Worm (Caenorhabditis elegans) whole organism, young adult: Measurements from ENCODE around the gene pgp-4.

Experiments
- B0035.1 ChIP-seq: sonication (generic microtip); optimal IDR thresholded peaks from 2 replicates; lab custom pipeline; 2016; ENCODE audit warnings: missing genetic modification characterization, mild to moderate bottlenecking, missing compliant biosample characterization, missing genotype, missing genetic modification reagents
- B0336.3 ChIP-seq: fragments of 200-800 bp; sonication (Bioruptor generic); IDR thresholded peaks from 2 replicates; pipeline ENCODE4 v1.3.6; 2022; ENCODE audit warnings: missing genetic modification characterization, missing compliant biosample characterization
- F33H1.4 ChIP-seq: fragments of 200-800 bp; sonication (Bioruptor generic); IDR thresholded peaks from 2 replicates; pipeline ENCODE4 v1.3.6; 2022; ENCODE audit warnings: missing genetic modification reagents, missing genetic modification characterization, missing compliant biosample characterization
- F57C9.4 ChIP-seq: sonication (generic microtip); optimal IDR thresholded peaks from 2 replicates; lab custom pipeline; 2017; ENCODE audit warnings: mild to moderate bottlenecking, missing genetic modification characterization, missing compliant biosample characterization
- K12H6.12 ChIP-seq: fragments of 200-800 bp; sonication (Bioruptor generic); optimal IDR thresholded peaks from 2 replicates; lab custom pipeline; 2018; ENCODE audit warnings: mild to moderate bottlenecking, missing genetic modification characterization, missing compliant biosample characterization
- Y53G8AR.9 ChIP-seq: fragments of 200-800 bp; sonication (Bioruptor generic); conservative IDR thresholded peaks from 2 replicates; pipeline ENCODE4 v1.3.6; 2022; ENCODE audit warnings: missing genetic modification reagents, missing genetic modification characterization, missing compliant biosample characterization
- athp-1 ChIP-seq: sonication (generic microtip); optimal IDR thresholded peaks from 2 replicates; lab custom pipeline; 2017; ENCODE audit warnings: mild to moderate bottlenecking, missing genetic modification characterization, missing compliant biosample characterization
- attf-5 ChIP-seq: fragments of 200-800 bp; sonication (Bioruptor generic); optimal IDR thresholded peaks from 2 replicates; lab custom pipeline; 2018; ENCODE audit warnings: mild to moderate bottlenecking, missing genetic modification characterization, missing compliant biosample characterization
- cebp-2 ChIP-seq: fragments of 200-800 bp; sonication (Bioruptor generic); IDR thresholded peaks from 2 replicates; pipeline ENCODE4 v1.3.6; 2022; ENCODE audit warnings: missing genetic modification characterization, missing compliant biosample characterization
- ceh-100 ChIP-seq: fragments of 200-800 bp; sonication (Bioruptor generic); IDR thresholded peaks from 2 replicates; pipeline ENCODE4 v1.3.6; 2022; ENCODE audit warnings: missing genetic modification reagents, missing genetic modification characterization, missing compliant biosample characterization
- efl-1 ChIP-seq: fragments of 150-350 bp; optimal IDR thresholded peaks from 2 replicates; lab custom pipeline; 2014; ENCODE audit warnings: missing biosample characterization, missing genetic modification reagents, missing genetic modification characterization
- egrh-3 ChIP-seq: fragments of 200-800 bp; sonication (Bioruptor generic); IDR thresholded peaks from 2 replicates; pipeline ENCODE4 v1.3.6; 2022; ENCODE audit warnings: missing genetic modification reagents, missing genetic modification characterization, missing compliant biosample characterization
- ekl-4 ChIP-seq: fragments of 200-800 bp; sonication (Bioruptor generic); IDR thresholded peaks from 2 replicates; pipeline ENCODE4 v1.3.6; 2022; ENCODE audit warnings: missing genetic modification reagents, missing genetic modification characterization, missing compliant biosample characterization
- ets-4 ChIP-seq: fragments of 200-800 bp; sonication (Bioruptor generic); optimal IDR thresholded peaks from 2 replicates; lab custom pipeline; 2018; ENCODE audit warnings: mild to moderate bottlenecking, missing genetic modification characterization, missing compliant biosample characterization
- gei-17 ChIP-seq: fragments of 200-800 bp; sonication (Bioruptor generic); optimal IDR thresholded peaks from 2 replicates; lab custom pipeline; 2018; ENCODE audit warnings: mild to moderate bottlenecking, missing genetic modification characterization, missing compliant biosample characterization
- hlh-26 ChIP-seq: fragments of 200-800 bp; sonication (Bioruptor generic); conservative IDR thresholded peaks from 2 replicates; pipeline ENCODE4 v1.3.6; 2022; ENCODE audit warnings: missing genetic modification reagents, missing genetic modification characterization, missing compliant biosample characterization
- hsf-1 ChIP-seq: fragments of 200-800 bp; sonication (Bioruptor generic); IDR thresholded peaks from 2 replicates; pipeline ENCODE4 v1.3.6; 2022; ENCODE audit warnings: missing genetic modification reagents, missing genetic modification characterization, missing compliant biosample characterization
- lin-26 ChIP-seq: fragments of 200-800 bp; sonication (Bioruptor generic); IDR thresholded peaks from 2 replicates; pipeline ENCODE4 v1.3.6; 2022; ENCODE audit warnings: missing genetic modification reagents, missing genetic modification characterization, missing compliant biosample characterization
- lin-35 ChIP-seq, 3 experiments: fragments of 150-350 bp in 2 of 3; sonication (generic microtip) in 1 of 3; optimal IDR thresholded peaks; 2 replicates each; lab custom pipeline; 2014 to 2018; ENCODE audit warnings: missing biosample characterization in 3 of 3, missing genetic modification characterization in 3 of 3, missing genetic modification reagents in 3 of 3
- mel-28 ChIP-seq: sonication (generic microtip); optimal IDR thresholded peaks from 2 replicates; lab custom pipeline; 2016; ENCODE audit warnings: borderline replicate concordance, mild to moderate bottlenecking, missing genetic modification characterization, missing compliant biosample characterization
- mes-4 ChIP-seq: sonication (generic microtip); optimal IDR thresholded peaks from 2 replicates; lab custom pipeline; 2016; ENCODE audit warnings: missing genotype, missing genetic modification characterization, missing compliant biosample characterization
- nfya-2 ChIP-seq: fragments of 200-800 bp; sonication (Bioruptor generic); IDR thresholded peaks from 2 replicates; pipeline ENCODE4 v1.3.6; 2022; ENCODE audit warnings: missing genetic modification reagents, missing genetic modification characterization, missing compliant biosample characterization
- nhr-120 ChIP-seq: fragments of 200-800 bp; sonication (Bioruptor generic); IDR thresholded peaks from 2 replicates; pipeline ENCODE4 v1.3.6; 2022; ENCODE audit warnings: missing genetic modification characterization, missing compliant biosample characterization
- nhr-27 ChIP-seq: fragments of 200-800 bp; sonication (Bioruptor generic); optimal IDR thresholded peaks from 2 replicates; lab custom pipeline; 2018; ENCODE audit warnings: mild to moderate bottlenecking, missing genetic modification characterization, moderate library complexity, missing compliant biosample characterization
- pha-4 ChIP-seq: fragments of 150-350 bp; sonication (generic microtip); optimal IDR thresholded peaks from 2 replicates; lab custom pipeline; 2014; ENCODE audit warnings: missing biosample characterization, missing genetic modification reagents, missing genetic modification characterization
- snpc-1.3 ChIP-seq: sonication (generic microtip); optimal IDR thresholded peaks from 2 replicates; lab custom pipeline; 2017; ENCODE audit warnings: missing genetic modification characterization, mild to moderate bottlenecking, missing compliant biosample characterization, antibody characterized with exemption, moderate library complexity, missing genotype, missing genetic modification reagents; ENCODE audit not compliant: insufficient read depth
- tbp1 ChIP-seq: fragments of 200-800 bp; sonication (Bioruptor generic); optimal IDR thresholded peaks from 2 replicates; lab custom pipeline; 2018; ENCODE audit warnings: mild to moderate bottlenecking, missing genetic modification characterization, missing compliant biosample characterization
- ztf-22 ChIP-seq: fragments of 200-800 bp; sonication (Bioruptor generic); optimal IDR thresholded peaks from 2 replicates; lab custom pipeline; 2018; ENCODE audit warnings: mild to moderate bottlenecking, missing genetic modification characterization, moderate library complexity, missing compliant biosample characterization
- ztf-26 ChIP-seq: sonication (generic microtip); optimal IDR thresholded peaks from 2 replicates; lab custom pipeline; 2017; ENCODE audit warnings: missing genetic modification characterization, missing compliant biosample characterization

The pgp-4 gene

ce11 chrX:11409457-11409856, 51.8 kb downstream of the pgp-4 start (continued):
- no peak for TF ChIP-seq K12H6.12 (tag; lab: Kevin White, UChicago)
- TF ChIP-seq ceh-100, result no peak
- TF ChIP-seq efl-1 (GFP tag; lab: Kevin White, UChicago), result no peak
- no peak for TF ChIP-seq attf-5 (GFP tag; lab: Kevin White, UChicago)
- no peak for TF ChIP-seq snpc-1.3
- TF ChIP-seq hsf-1, result no peak
- TF ChIP-seq lin-26 (GFP tag; lab: Robert Waterston, UW), result no peak
- TF ChIP-seq gei-17 (GFP tag; lab: Kevin White, UChicago), result no peak
- TF ChIP-seq ztf-26, result peak; percentile 39
- TF ChIP-seq F33H1.4 (GFP tag; lab: Robert Waterston, UW), result no peak
- TF ChIP-seq mel-28 (tag; lab: Kevin White, UChicago), result no peak
- TF ChIP-seq cebp-2 (GFP tag; lab: Robert Waterston, UW), result no peak
- no peak for TF ChIP-seq Y53G8AR.9 (GFP tag; lab: Robert Waterston, UW)
- peak; percentile 20 for TF ChIP-seq pha-4 (tag; lab: Kevin White, UChicago)
- no peak for TF ChIP-seq mes-4 (tag; lab: Kevin White, UChicago)
- TF ChIP-seq B0336.3, result peak; percentile 28; the same call in 1 of the 2 replicates
- TF ChIP-seq ets-4 (GFP tag; lab: Kevin White, UChicago), result no peak
- TF ChIP-seq nhr-120 (GFP tag; lab: Robert Waterston, UW), result no peak
- no peak for TF ChIP-seq lin-35 (GFP tag; optimal IDR thresholded peaks at IDR 0.05; lab: Kevin White, UChicago)
- no peak for TF ChIP-seq egrh-3 (GFP tag; lab: Robert Waterston, UW)
- no peak for TF ChIP-seq nhr-27
- TF ChIP-seq B0035.1 (tag; lab: Kevin White, UChicago), result no peak
- TF ChIP-seq ztf-22 (GFP tag; lab: Kevin White, UChicago), result no peak
- TF ChIP-seq tbp1 (GFP tag; lab: Kevin White, UChicago), result no peak
- no peak for TF ChIP-seq nfya-2 (GFP tag; lab: Robert Waterston, UW)
- no peak for TF ChIP-seq athp-1 (tag; lab: Kevin White, UChicago)
- 0 out of 2 replicates have a peak, but pooled peaks have one; percentile 41 for TF ChIP-seq ekl-4 (GFP tag; lab: Robert Waterston, UW)
- TF ChIP-seq F57C9.4, result no peak
- no peak for TF ChIP-seq hlh-26 (GFP tag; lab: Robert Waterston, UW)

ce11 chrX:11411675-11412074, 54.1 kb downstream of the pgp-4 start:
- TF ChIP-seq tbp1 (GFP tag; lab: Kevin White, UChicago), result no peak
